Worm (Caenorhabditis elegans) whole organism, L1 larva: ENCODE measurements around the gene Y15E3A.5.

Source experiments
- C34B4.2 ChIP-seq: sonication (generic microtip); optimal IDR thresholded peaks from 2 replicates; lab custom pipeline; 2017; ENCODE audit warnings: mild to moderate bottlenecking, missing genetic modification characterization, missing compliant biosample characterization
- aly-2 ChIP-seq: fragments of 150-350 bp; optimal IDR thresholded peaks from 2 replicates; lab custom pipeline; 2014; ENCODE audit warnings: missing biosample characterization, missing genetic modification characterization
- elt-2 ChIP-seq: sonication (generic microtip); optimal IDR thresholded peaks from 2 replicates; lab custom pipeline; 2016; ENCODE audit warnings: missing genetic modification characterization, mild to moderate bottlenecking, inconsistent platforms, missing compliant biosample characterization, missing genetic modification reagents
- fkh-10 ChIP-seq: sonication (generic microtip); optimal IDR thresholded peaks from 2 replicates; lab custom pipeline; 2017; ENCODE audit warnings: missing biosample characterization, missing genetic modification reagents, missing genetic modification characterization
- grh-1 ChIP-seq: fragments of 200-800 bp; sonication (Bioruptor generic); IDR thresholded peaks from 2 replicates; pipeline ENCODE4 v1.3.6; 2022; ENCODE audit warnings: missing genetic modification reagents, missing genetic modification characterization, missing compliant biosample characterization
- jun-1 ChIP-seq: fragments of 150-350 bp; optimal IDR thresholded peaks from 2 replicates; lab custom pipeline; 2014; ENCODE audit warnings: missing biosample characterization, missing genetic modification reagents, missing genetic modification characterization
- lir-3 ChIP-seq: sonication (generic microtip); optimal IDR thresholded peaks from 2 replicates; lab custom pipeline; 2016; ENCODE audit warnings: mild to moderate bottlenecking, missing genetic modification characterization, moderate library complexity, missing compliant biosample characterization; ENCODE audit not compliant: poor library complexity
- mef-2 ChIP-seq: fragments of 150-350 bp; optimal IDR thresholded peaks from 2 replicates; lab custom pipeline; 2014; ENCODE audit warnings: missing biosample characterization, missing genetic modification characterization
- pqm-1 ChIP-seq: sonication (generic microtip); optimal IDR thresholded peaks from 3 replicates; lab custom pipeline; 2017; ENCODE audit warnings: missing biosample characterization, missing genetic modification characterization
- snpc-4 ChIP-seq: fragments of 150-350 bp; optimal IDR thresholded peaks from 2 replicates; lab custom pipeline; 2014; ENCODE audit warnings: missing biosample characterization, missing genetic modification characterization

DNA sequence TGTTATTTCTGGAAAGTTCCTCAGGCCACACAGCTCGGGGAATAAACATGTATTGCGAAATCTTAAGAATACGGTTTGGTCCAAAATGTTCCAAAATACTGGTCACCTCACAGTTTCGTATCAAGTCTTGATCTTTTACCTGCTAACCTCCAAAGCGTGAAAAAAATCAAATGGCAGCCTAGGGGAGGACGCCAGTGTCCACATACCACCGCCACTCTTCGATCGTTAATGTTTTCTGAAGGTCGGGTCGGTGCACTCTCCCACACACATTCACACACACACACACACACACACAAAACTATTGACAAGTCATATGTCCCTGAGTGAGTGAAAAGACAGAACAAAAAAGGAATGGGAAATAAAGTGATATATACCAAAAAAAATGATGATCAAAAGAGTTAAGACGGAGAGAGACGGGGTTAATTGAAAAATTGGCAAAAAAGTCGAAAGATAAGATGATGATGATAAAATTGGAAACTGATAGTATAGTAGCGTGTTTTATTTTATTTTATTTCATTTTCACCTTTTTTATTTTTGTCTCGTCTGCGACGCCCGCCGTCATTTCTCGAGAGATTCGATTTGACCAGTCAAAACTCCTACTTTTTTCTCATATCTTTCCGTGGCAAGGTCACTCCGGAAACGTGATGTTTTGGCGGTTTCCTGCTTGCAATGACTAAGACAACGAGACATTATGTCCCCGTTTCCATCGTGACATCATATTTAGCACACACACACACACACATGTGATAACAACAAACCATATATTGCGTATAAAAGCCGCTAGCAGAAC lies at the start of gene Y15E3A.5:
- TF ChIP-seq aly-2 (tag; lab: Kevin White, UChicago), result no peak
- peak; percentile 63; the same call in 1 of the 2 replicates for TF ChIP-seq grh-1 (GFP tag; lab: Robert Waterston, UW)
- TF ChIP-seq C34B4.2 (tag; lab: Kevin White, UChicago), result no peak
- TF ChIP-seq snpc-4 (tag; lab: Kevin White, UChicago), result no peak
- no peak for TF ChIP-seq pqm-1 (tag; lab: Kevin White, UChicago)
- no peak for TF ChIP-seq fkh-10 (GFP tag; lab: Kevin White, UChicago)
- TF ChIP-seq lir-3 (tag; lab: Kevin White, UChicago), result no peak
- TF ChIP-seq elt-2, result peak; percentile 53
- TF ChIP-seq mef-2, result no peak
- TF ChIP-seq jun-1 (tag; lab: Kevin White, UChicago), result peak; percentile 16
